Fruit fly (Drosophila melanogaster): ENCODE results near the gene CG3408.
A peak's percentile ranks its signal among the peaks of the same experiment; 100 is the strongest.

CG3408 gene

dm6 chr3L:9511287-9512256, 2.2 kb upstream of the CG3408 start, which contains the start of gene RpS9:
TSS of gene RpS9 (minus strand) at chr3L:9511531.
- peak; percentile 77 for TF ChIP-seq CG17801 (GFP tag; optimal IDR thresholded peaks at IDR 0.05; ENCODE audit: partially characterized antibody)

dm6 chr3L:9508653-9509036, 738 bp downstream of the CG3408 start:
- no peak for TF ChIP-seq CG17801 (GFP tag; optimal IDR thresholded peaks at IDR 0.05; ENCODE audit: partially characterized antibody)

dm6 chr3L:9506421-9506820, 3.0 kb downstream of the CG3408 start:
- no peak for TF ChIP-seq CG17801 (GFP tag; optimal IDR thresholded peaks at IDR 0.05; ENCODE audit: partially characterized antibody)

dm6 chr3L:9505713-9506062, 3.7 kb downstream of the CG3408 start:
- no peak for TF ChIP-seq CG17801 (GFP tag; optimal IDR thresholded peaks at IDR 0.05; ENCODE audit: partially characterized antibody)

- no peak for TF ChIP-seq CG17801 (GFP tag; optimal IDR thresholded peaks at IDR 0.05; ENCODE audit: partially characterized antibody)
Measured at dm6 chr3L:9505007-9505712, 4.2 kb downstream of the CG3408 start, which contains the start of gene path. TSS of gene path (minus strand) at chr3L:9505328.

dm6 chr3L:9504530-9504929, 4.9 kb downstream of the CG3408 start:
- no peak for TF ChIP-seq CG17801 (GFP tag; optimal IDR thresholded peaks at IDR 0.05; ENCODE audit: partially characterized antibody)

- TF ChIP-seq CG17801 (GFP tag; optimal IDR thresholded peaks at IDR 0.05; ENCODE audit: partially characterized antibody): no peak
Measured at dm6 chr3L:9503552-9504317, 5.6 kb downstream of the CG3408 start.

- TF ChIP-seq CG17801 (GFP tag; optimal IDR thresholded peaks at IDR 0.05; ENCODE audit: partially characterized antibody): no peak
Measured at dm6 chr3L:9502856-9503255, 6.5 kb downstream of the CG3408 start.

- no peak for TF ChIP-seq CG17801 (GFP tag; optimal IDR thresholded peaks at IDR 0.05; ENCODE audit: partially characterized antibody)
Measured at dm6 chr3L:9502294-9502693, 7.1 kb downstream of the CG3408 start.

dm6 chr3L:9501298-9501697, 8.1 kb downstream of the CG3408 start:
- no peak for TF ChIP-seq CG17801 (GFP tag; optimal IDR thresholded peaks at IDR 0.05; ENCODE audit: partially characterized antibody)

dm6 chr3L:9499919-9500807, 9.2 kb downstream of the CG3408 start:
- TF ChIP-seq CG17801 (GFP tag; optimal IDR thresholded peaks at IDR 0.05; ENCODE audit: partially characterized antibody): no peak

dm6 chr3L:9497981-9498619, 11.3 kb downstream of the CG3408 start:
- no peak for TF ChIP-seq CG17801 (GFP tag; optimal IDR thresholded peaks at IDR 0.05; ENCODE audit: partially characterized antibody)

dm6 chr3L:9497249-9497648, 12.1 kb downstream of the CG3408 start:
- peak; percentile 78 for TF ChIP-seq CG17801 (GFP tag; optimal IDR thresholded peaks at IDR 0.05; ENCODE audit: partially characterized antibody)

dm6 chr3L:9492115-9492514, 17.3 kb downstream of the CG3408 start, which contains the start of gene CG32037:
TSS of gene CG32037 (minus strand) at chr3L:9492215.
- TF ChIP-seq CG17801 (GFP tag; optimal IDR thresholded peaks at IDR 0.05; ENCODE audit: partially characterized antibody): no peak
